Fruit fly (Drosophila melanogaster): ENCODE results near the gene Yp2.

Gene Yp2

DNA sequence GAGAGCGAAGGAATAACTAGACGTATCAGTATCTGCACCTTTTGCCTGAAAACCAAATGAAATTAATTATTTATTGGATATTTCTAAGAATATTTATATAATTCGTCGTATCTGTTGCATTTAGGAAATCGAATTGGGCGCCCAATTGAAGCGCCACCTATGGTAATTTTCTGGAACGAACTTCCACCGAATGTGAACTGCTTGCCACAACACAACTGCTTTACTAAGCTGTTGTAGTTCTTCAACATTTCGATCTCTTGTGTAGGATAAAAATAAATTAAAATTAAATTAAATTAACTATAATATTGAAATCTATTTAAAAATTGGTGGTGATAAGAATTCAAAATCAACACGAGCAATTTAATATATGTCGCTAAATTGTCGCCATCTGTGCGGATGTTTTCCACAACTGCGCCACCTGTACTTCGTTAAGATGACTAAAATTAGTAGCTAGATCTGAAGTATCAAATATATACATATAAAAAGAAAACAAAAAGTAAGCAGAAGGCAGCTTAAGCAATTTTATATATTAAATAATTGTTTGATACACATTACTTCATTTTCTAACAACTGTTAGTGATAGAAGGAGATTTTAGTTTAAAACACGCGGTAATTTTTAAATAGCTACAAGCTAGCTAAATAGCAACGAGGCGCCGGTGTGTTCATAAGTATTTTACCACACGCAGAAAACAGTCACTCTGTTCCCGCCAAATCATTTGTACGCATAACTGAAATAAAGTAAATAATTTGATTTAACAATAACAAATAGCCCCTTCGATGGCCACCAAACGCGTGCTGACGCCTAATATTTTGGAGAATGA is 42.4 kb downstream of the Yp2 start, which contains the start of gene Dna2:
Gene Dna2, plus strand, starts transcription at position 688 of the 821 bp plus-strand sequence.
- no peak for TF ChIP-seq psq (optimal IDR thresholded peaks at IDR 0.05)
- no peak for TF ChIP-seq CG8478 (optimal IDR thresholded peaks at IDR 0.05)
- TF ChIP-seq Dll (optimal IDR thresholded peaks at IDR 0.05): no peak
- TF ChIP-seq usp (GFP tag; optimal IDR thresholded peaks at IDR 0.05): no peak
- TF ChIP-seq EcR (GFP tag; optimal IDR thresholded peaks at IDR 0.05): no peak
- no peak for TF ChIP-seq pan (optimal IDR thresholded peaks at IDR 0.05)

DNA sequence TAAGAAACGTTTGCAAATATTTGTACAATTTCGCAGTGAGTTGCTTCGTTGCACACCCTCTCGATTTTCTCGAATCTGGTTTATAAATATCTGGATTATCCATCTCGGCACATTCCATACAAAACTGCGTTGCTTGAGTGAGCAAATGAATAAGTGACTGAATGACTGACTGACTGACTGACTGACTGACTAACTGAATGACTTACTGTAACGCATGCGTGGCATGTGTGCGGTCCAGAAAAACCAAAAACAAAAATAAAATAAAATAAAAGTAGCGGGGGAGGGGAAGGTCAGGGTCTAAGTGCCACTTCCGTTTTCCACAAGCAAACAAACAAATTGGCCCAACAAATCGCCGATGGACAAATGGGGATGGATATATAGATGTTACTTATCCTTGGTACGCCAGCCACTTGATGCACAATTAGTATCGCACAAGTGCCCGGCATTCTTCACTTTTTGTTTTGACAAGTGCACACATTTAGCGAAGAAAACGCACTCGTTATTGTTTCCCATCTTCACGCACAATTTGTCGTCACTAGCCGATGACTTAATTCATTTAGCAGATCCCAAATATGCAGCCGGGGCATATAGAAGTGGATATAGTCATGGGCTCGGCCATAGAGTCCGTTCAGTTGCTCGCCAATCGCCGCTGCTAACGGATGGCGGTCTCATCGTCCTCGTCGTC is 43.7 kb downstream of the Yp2 start, which contains the start of gene CG33557:
Gene CG33557, plus strand, starts transcription at position 635 of the 685 bp plus-strand sequence.
- TF ChIP-seq usp (GFP tag; optimal IDR thresholded peaks at IDR 0.05): no peak
- no peak for TF ChIP-seq pan (optimal IDR thresholded peaks at IDR 0.05)
- TF ChIP-seq CG8478 (optimal IDR thresholded peaks at IDR 0.05): no peak
- TF ChIP-seq Dll (optimal IDR thresholded peaks at IDR 0.05): no peak
- no peak for TF ChIP-seq EcR (GFP tag; optimal IDR thresholded peaks at IDR 0.05)
- TF ChIP-seq psq (optimal IDR thresholded peaks at IDR 0.05): no peak

Data from whole organism.